Fruit fly (Drosophila melanogaster) whole organism, embryonic: ENCODE results near the gene Rrp46.

Source experiments
- B-H1 ChIP-seq: fragments of 200-800 bp; sonication (Bioruptor generic); IDR thresholded peaks from 3 replicates; pipeline ENCODE4 v1.3.6; 2022; ENCODE audit warnings: missing biosample characterization, missing genetic modification characterization
- Blimp-1 ChIP-seq: fragments of 200-800 bp; sonication (Bioruptor generic); optimal IDR thresholded peaks from 3 replicates; lab custom pipeline; 2018; ENCODE audit warnings: missing biosample characterization, missing genetic modification characterization, mild to moderate bottlenecking, moderate library complexity, missing genetic modification reagents
- BtbVII ChIP-seq: fragments of 200-800 bp; sonication (Bioruptor generic); optimal IDR thresholded peaks from 3 replicates; lab custom pipeline; 2017; ENCODE audit warnings: missing biosample characterization, mild to moderate bottlenecking, missing genetic modification characterization
- CG10959 ChIP-seq: fragments of 200-800 bp; sonication (Bioruptor generic); IDR thresholded peaks from 2 replicates; pipeline ENCODE4 v1.3.6; 2022; ENCODE audit warnings: missing biosample characterization, missing genetic modification characterization
- CG11695 ChIP-seq: fragments of 200-800 bp; sonication (Bioruptor generic); IDR thresholded peaks from 3 replicates; pipeline ENCODE4 v1.3.6; 2022; ENCODE audit warnings: missing biosample characterization, missing genetic modification characterization
- CG12236 ChIP-seq: fragments of 200-800 bp; sonication (Bioruptor generic); optimal IDR thresholded peaks from 2 replicates; lab custom pipeline; 2016; ENCODE audit warnings: missing biosample characterization, missing genetic modification characterization
- CG12744 ChIP-seq: fragments of 200-800 bp; sonication (Bioruptor generic); optimal IDR thresholded peaks from 2 replicates; lab custom pipeline; 2016; ENCODE audit warnings: missing biosample characterization, missing genetic modification characterization
- CG13424 ChIP-seq: fragments of 200-800 bp; sonication (Bioruptor generic); optimal IDR thresholded peaks from 2 replicates; lab custom pipeline; 2019; ENCODE audit warnings: missing biosample characterization, mild to moderate bottlenecking, missing genetic modification characterization, moderate library complexity
- CG15479 ChIP-seq: fragments of 200-800 bp; sonication (Bioruptor generic); optimal IDR thresholded peaks from 3 replicates; lab custom pipeline; 2019; ENCODE audit warnings: missing biosample characterization, mild to moderate bottlenecking, missing genetic modification characterization, moderate library complexity
- CG17385 ChIP-seq: fragments of 200-800 bp; sonication (Bioruptor generic); optimal IDR thresholded peaks from 3 replicates; lab custom pipeline; 2018; ENCODE audit warnings: missing biosample characterization, mild to moderate bottlenecking, missing genetic modification characterization
- CG17568 ChIP-seq: fragments of 200-800 bp; sonication (Bioruptor generic); optimal IDR thresholded peaks from 2 replicates; lab custom pipeline; 2018; ENCODE audit warnings: missing biosample characterization, mild to moderate bottlenecking, missing genetic modification characterization, moderate library complexity
- CG2116 ChIP-seq: fragments of 200-800 bp; sonication (Bioruptor generic); optimal IDR thresholded peaks from 3 replicates; lab custom pipeline; 2018; ENCODE audit warnings: missing biosample characterization, mild to moderate bottlenecking, missing genetic modification characterization
- CG31224 ChIP-seq: fragments of 200-800 bp; sonication (Bioruptor generic); IDR thresholded peaks from 2 replicates; pipeline ENCODE4 v1.3.6; 2022; ENCODE audit warnings: missing biosample characterization, missing genetic modification characterization
- CG3407 ChIP-seq: fragments of 200-800 bp; sonication (Bioruptor generic); optimal IDR thresholded peaks from 2 replicates; lab custom pipeline; 2018; ENCODE audit warnings: missing biosample characterization, mild to moderate bottlenecking, missing genetic modification characterization
- CG34376 ChIP-seq: fragments of 200-800 bp; sonication (Bioruptor generic); optimal IDR thresholded peaks from 2 replicates; lab custom pipeline; 2018; ENCODE audit warnings: missing biosample characterization, mild to moderate bottlenecking, missing genetic modification characterization
- CG4617 ChIP-seq: fragments of 200-800 bp; sonication (Bioruptor generic); optimal IDR thresholded peaks from 3 replicates; lab custom pipeline; 2016; ENCODE audit warnings: missing biosample characterization, missing genetic modification characterization, borderline replicate concordance
- CG6175 ChIP-seq: fragments of 200-800 bp; sonication (Bioruptor generic); IDR thresholded peaks from 3 replicates; pipeline ENCODE4 v1.3.6; 2022; ENCODE audit warnings: missing biosample characterization, missing genetic modification characterization
- CG6254 ChIP-seq: fragments of 200-800 bp; sonication (Bioruptor generic); optimal IDR thresholded peaks from 3 replicates; lab custom pipeline; 2017; ENCODE audit warnings: mild to moderate bottlenecking, missing biosample characterization, missing genetic modification reagents, missing genetic modification characterization
- CG6654 ChIP-seq: fragments of 200-800 bp; sonication (Bioruptor generic); optimal IDR thresholded peaks from 2 replicates; lab custom pipeline; 2017; ENCODE audit warnings: missing biosample characterization, mild to moderate bottlenecking, missing genetic modification characterization
- CG9609 ChIP-seq: fragments of 200-800 bp; sonication (Bioruptor generic); optimal IDR thresholded peaks from 3 replicates; lab custom pipeline; 2016; ENCODE audit warnings: missing biosample characterization, missing genetic modification characterization
- Ets65A ChIP-seq: fragments of 200-800 bp; sonication (Bioruptor generic); peaks from one replicate; lab custom pipeline; 2016; ENCODE audit warnings: missing biosample characterization, missing genetic modification characterization
- H15 ChIP-seq: fragments of 200-800 bp; sonication (Bioruptor generic); IDR thresholded peaks from 3 replicates; pipeline ENCODE4 v1.3.6; 2022; ENCODE audit warnings: missing biosample characterization, missing genetic modification characterization
- HLH4C ChIP-seq: fragments of 200-800 bp; sonication (Bioruptor generic); IDR thresholded peaks from 3 replicates; pipeline ENCODE4 v1.3.6; 2022; ENCODE audit warnings: missing biosample characterization, missing genetic modification characterization; ENCODE audit not compliant: partially characterized antibody
- HmgZ ChIP-seq: fragments of 200-800 bp; sonication (Bioruptor generic); optimal IDR thresholded peaks from 2 replicates; lab custom pipeline; 2018; ENCODE audit warnings: missing biosample characterization, mild to moderate bottlenecking, missing genetic modification characterization
- Jarid2 ChIP-seq: fragments of 200-800 bp; sonication (Bioruptor generic); optimal IDR thresholded peaks from 3 replicates; lab custom pipeline; 2017; ENCODE audit warnings: mild to moderate bottlenecking, missing biosample characterization, missing genetic modification reagents, missing genetic modification characterization
- Mad ChIP-seq: fragments of 200-800 bp; sonication (Bioruptor generic); optimal IDR thresholded peaks from 2 replicates; lab custom pipeline; 2016; ENCODE audit warnings: missing biosample characterization, missing genetic modification characterization
- Max ChIP-seq: fragments of 200-800 bp; sonication (Bioruptor generic); optimal IDR thresholded peaks from 2 replicates; lab custom pipeline; 2016; ENCODE audit warnings: missing biosample characterization, mild to moderate bottlenecking, missing genetic modification characterization
- Med ChIP-seq: fragments of 200-800 bp; sonication (Bioruptor generic); peaks from one replicate; lab custom pipeline; 2016; ENCODE audit warnings: missing biosample characterization, missing genetic modification characterization, mild to moderate bottlenecking, inconsistent platforms, moderate library complexity
- Pdp1 ChIP-seq, 2 experiments: fragments of 200-800 bp; sonication (Bioruptor generic); optimal IDR thresholded peaks; 3 replicates each; lab custom pipeline; 2016; ENCODE audit warnings: missing biosample characterization in 2 of 2, missing genetic modification characterization in 2 of 2, mild to moderate bottlenecking in 1 of 2, moderate library complexity in 1 of 2
- Poxn ChIP-seq: fragments of 200-800 bp; sonication (Bioruptor generic); IDR thresholded peaks from 2 replicates; pipeline ENCODE4 v1.3.6; 2022; ENCODE audit warnings: missing biosample characterization, missing genetic modification characterization
- Sry-δ ChIP-seq: fragments of 200-800 bp; sonication (Bioruptor generic); optimal IDR thresholded peaks from 2 replicates; lab custom pipeline; 2016; ENCODE audit warnings: missing biosample characterization, missing genetic modification characterization
- ase ChIP-seq: fragments of 200-800 bp; sonication (Bioruptor generic); IDR thresholded peaks from 3 replicates; pipeline ENCODE4 v1.3.6; 2022; ENCODE audit warnings: missing biosample characterization, missing genetic modification characterization
- bowl ChIP-seq: fragments of 200-800 bp; sonication (Bioruptor generic); IDR thresholded peaks from 2 replicates; pipeline ENCODE4 v1.3.6; 2022; ENCODE audit warnings: missing biosample characterization, missing genetic modification characterization
- chinmo ChIP-seq: fragments of 200-800 bp; sonication (Bioruptor generic); IDR thresholded peaks from 4 replicates; pipeline ENCODE4 v1.3.6; 2022; ENCODE audit warnings: missing biosample characterization, missing genetic modification characterization; ENCODE audit not compliant: partially characterized antibody
- croc ChIP-seq: fragments of 200-800 bp; sonication (Bioruptor generic); conservative IDR thresholded peaks from 3 replicates; pipeline ENCODE4 v1.3.6; 2022; ENCODE audit warnings: missing biosample characterization, missing genetic modification characterization
- cwo ChIP-seq: fragments of 200-800 bp; sonication (Bioruptor generic); optimal IDR thresholded peaks from 3 replicates; lab custom pipeline; 2017; ENCODE audit warnings: missing biosample characterization, missing genetic modification characterization, mild to moderate bottlenecking, moderate library complexity, missing genetic modification reagents
- hb ChIP-seq: fragments of 200-800 bp; sonication (Bioruptor generic); IDR thresholded peaks from 3 replicates; pipeline ENCODE4 v1.3.6; 2022; ENCODE audit warnings: missing biosample characterization, missing genetic modification characterization; ENCODE audit not compliant: partially characterized antibody
- jigr1 ChIP-seq: fragments of 200-800 bp; sonication (Bioruptor generic); IDR thresholded peaks from 3 replicates; pipeline ENCODE4 v1.3.6; 2022; ENCODE audit warnings: missing biosample characterization, missing genetic modification characterization
- kah ChIP-seq: fragments of 200-800 bp; sonication (Bioruptor generic); optimal IDR thresholded peaks from 2 replicates; lab custom pipeline; 2018; ENCODE audit warnings: missing biosample characterization, mild to moderate bottlenecking, missing genetic modification characterization
- nerfin-1 ChIP-seq: fragments of 200-800 bp; sonication (Bioruptor generic); optimal IDR thresholded peaks from 3 replicates; lab custom pipeline; 2019; ENCODE audit warnings: missing biosample characterization, mild to moderate bottlenecking, missing genetic modification characterization, moderate library complexity
- org-1 ChIP-seq: fragments of 200-800 bp; sonication (Bioruptor generic); optimal IDR thresholded peaks from 2 replicates; lab custom pipeline; 2017; ENCODE audit warnings: missing biosample characterization, missing genetic modification characterization
- peb ChIP-seq: fragments of 200-800 bp; sonication (Bioruptor generic); IDR thresholded peaks from 2 replicates; pipeline ENCODE4 v1.3.6; 2022; ENCODE audit warnings: missing biosample characterization, missing genetic modification characterization
- phol ChIP-seq: fragments of 200-800 bp; sonication (Bioruptor generic); optimal IDR thresholded peaks from 3 replicates; lab custom pipeline; 2018; ENCODE audit warnings: missing biosample characterization, mild to moderate bottlenecking, missing genetic modification characterization, moderate library complexity
- ranshi ChIP-seq: fragments of 200-800 bp; sonication (Bioruptor generic); IDR thresholded peaks from 2 replicates; pipeline ENCODE4 v1.3.6; 2022; ENCODE audit warnings: missing biosample characterization, missing genetic modification characterization
- rib ChIP-seq: fragments of 200-800 bp; sonication (Bioruptor generic); IDR thresholded peaks from 2 replicates; pipeline ENCODE4 v1.3.6; 2022; ENCODE audit warnings: missing biosample characterization, missing genetic modification characterization
- sr ChIP-seq: fragments of 200-800 bp; sonication (Bioruptor generic); IDR thresholded peaks from 3 replicates; pipeline ENCODE4 v1.3.6; 2022; ENCODE audit warnings: missing biosample characterization, missing genetic modification characterization
- vnd ChIP-seq: fragments of 200-800 bp; sonication (Bioruptor generic); IDR thresholded peaks from 3 replicates; pipeline ENCODE4 v1.3.6; 2022; ENCODE audit warnings: missing biosample characterization, missing genetic modification characterization; ENCODE audit not compliant: partially characterized antibody
- wor ChIP-seq: fragments of 200-800 bp; sonication (Bioruptor generic); IDR thresholded peaks from 2 replicates; pipeline ENCODE4 v1.3.6; 2022; ENCODE audit warnings: missing biosample characterization, missing genetic modification characterization

Gene Rrp46

dm6 chr3R:10389027-10389465, 24.1 kb upstream of the Rrp46 start:
- TF ChIP-seq Pdp1 (GFP tag; optimal IDR thresholded peaks at IDR 0.05; lab: Kevin White, UChicago) (peak in 1 of 2 experiments; percentile 29), Blimp-1 (GFP tag; lab: Kevin White, UChicago) (no peak), Med (GFP tag; lab: Kevin White, UChicago) (peak; percentile 58), kah (GFP tag; lab: Kevin White, UChicago) (peak; percentile 92), Ets65A (GFP tag; lab: Kevin White, UChicago) (peak; percentile 41)

DNA sequence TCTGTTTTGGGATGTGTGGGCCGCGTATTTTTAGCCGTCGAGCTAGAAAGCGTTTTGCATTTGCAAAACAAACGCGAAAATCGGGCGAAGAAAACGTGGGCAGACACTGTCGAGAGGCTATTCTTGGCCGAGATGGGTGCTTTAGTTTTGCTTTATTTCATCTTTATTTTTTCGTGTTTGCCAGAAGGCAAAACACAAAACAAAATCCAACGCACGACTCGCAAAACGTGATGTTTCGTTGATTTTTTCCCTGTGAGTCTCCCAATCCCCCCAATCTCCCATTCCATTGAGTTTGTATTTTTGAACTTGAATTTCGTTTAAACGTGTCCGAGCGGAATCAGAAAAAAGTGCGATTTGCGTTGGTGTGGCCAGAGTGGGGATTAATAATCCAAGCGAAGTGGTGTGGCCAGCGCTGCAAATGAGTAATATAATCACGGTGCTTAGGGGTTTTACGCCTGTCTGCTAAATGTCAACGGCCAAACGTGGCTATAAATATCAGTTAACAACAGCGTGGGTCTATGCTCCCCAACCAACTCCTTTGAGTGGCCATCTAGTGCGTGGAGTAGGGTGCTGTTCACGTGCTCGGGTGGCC, 23.1 kb upstream of the Rrp46 start:
- TF ChIP-seq CG6175 (GFP tag; lab: Robert Waterston, UW) (no peak), CG12744 (GFP tag; lab: Kevin White, UChicago) (no peak), CG17568 (GFP tag; lab: Kevin White, UChicago) (no peak), Max (GFP tag; lab: Kevin White, UChicago) (no peak), ranshi (GFP tag; lab: Robert Waterston, UW) (no peak), CG11695 (GFP tag; lab: Robert Waterston, UW) (no peak), CG4617 (no peak), H15 (no peak), nerfin-1 (tag; lab: Kevin White, UChicago) (no peak), vnd (GFP tag; lab: Robert Waterston, UW) (no peak), peb (no peak), wor (GFP tag; lab: Robert Waterston, UW) (no peak), sr (GFP tag; lab: Robert Waterston, UW) (peak; percentile 69), CG12236 (GFP tag; lab: Kevin White, UChicago) (no peak), HLH4C (GFP tag; lab: Robert Waterston, UW) (no peak), org-1 (no peak), CG2116 (GFP tag; lab: Kevin White, UChicago) (no peak), CG6254 (GFP tag; lab: Kevin White, UChicago) (no peak), chinmo (GFP tag; lab: Robert Waterston, UW) (0 out of 4 replicates have a peak, but pooled peaks have one; percentile 46), phol (tag; lab: Kevin White, UChicago) (no peak), CG3407 (GFP tag; lab: Kevin White, UChicago) (no peak), HmgZ (no peak), hb (GFP tag; lab: Robert Waterston, UW) (no peak), Jarid2 (no peak), CG13424 (tag; lab: Kevin White, UChicago) (no peak), Mad (GFP tag; lab: Kevin White, UChicago) (no peak), CG34376 (GFP tag; lab: Kevin White, UChicago) (no peak), bowl (GFP tag; lab: Robert Waterston, UW) (no peak), CG17385 (no peak), jigr1 (GFP tag; lab: Robert Waterston, UW) (no peak), ase (no peak), rib (GFP tag; lab: Robert Waterston, UW) (0 out of 2 replicates have a peak, but pooled peaks have one; percentile 25), B-H1 (no peak), CG6654 (GFP tag; lab: Kevin White, UChicago) (no peak), CG9609 (GFP tag; lab: Kevin White, UChicago) (no peak), Poxn (GFP tag; lab: Robert Waterston, UW) (no peak), croc (GFP tag; lab: Robert Waterston, UW) (no peak), Sry-δ (GFP tag; lab: Kevin White, UChicago) (no peak), BtbVII (no peak), cwo (peak; percentile 97), CG15479 (GFP tag; lab: Kevin White, UChicago) (no peak), CG10959 (GFP tag; lab: Robert Waterston, UW) (no peak), CG31224 (GFP tag; lab: Robert Waterston, UW) (no peak)
